Fruit fly (Drosophila melanogaster): Measurements from ENCODE around the gene Bin1.

The Bin1 gene

dm6 chr3R:16236713-16237641, 47.6 kb upstream of the Bin1 start (continued):
- no peak for TF ChIP-seq CG32767 (GFP tag; IDR thresholded peaks at IDR 0.05)
- TF ChIP-seq Sin3A (optimal IDR thresholded peaks at IDR 0.05) = no peak
- no peak for TF ChIP-seq ara (GFP tag; IDR thresholded peaks at IDR 0.05)
- TF ChIP-seq Abd-B (GFP tag; optimal IDR thresholded peaks at IDR 0.05) = peak; percentile 97
- TF ChIP-seq pfk (GFP tag; optimal IDR thresholded peaks at IDR 0.05) = peak; percentile 92
- TF ChIP-seq repo (GFP tag; optimal IDR thresholded peaks at IDR 0.05) = peak; percentile 64
- TF ChIP-seq CG15479 (GFP tag; optimal IDR thresholded peaks at IDR 0.05) = no peak
- no peak for TF ChIP-seq lmd (GFP tag; IDR thresholded peaks at IDR 0.05)
- TF ChIP-seq HHEX (GFP tag; optimal IDR thresholded peaks at IDR 0.05) = peak; percentile 97
- TF ChIP-seq CG34376 (GFP tag; optimal IDR thresholded peaks at IDR 0.05) = peak; percentile 92
- peak; percentile 97 for TF ChIP-seq bcd (GFP tag; optimal IDR thresholded peaks at IDR 0.05)
- TF ChIP-seq scrt (GFP tag; optimal IDR thresholded peaks at IDR 0.05) = peak; percentile 96
- no peak for TF ChIP-seq bbx (GFP tag; IDR thresholded peaks at IDR 0.05; ENCODE audit: partially characterized antibody)
- TF ChIP-seq CG31224 (GFP tag; IDR thresholded peaks at IDR 0.05) = no peak
- no peak for TF ChIP-seq br (optimal IDR thresholded peaks at IDR 0.05)
- peak; percentile 94 for TF ChIP-seq trh (GFP tag; optimal IDR thresholded peaks at IDR 0.05)
- peak; percentile 99 for TF ChIP-seq CG18262 (tag; optimal IDR thresholded peaks at IDR 0.05)
- peak; percentile 98 for TF ChIP-seq tin (GFP tag; optimal IDR thresholded peaks at IDR 0.05)
- TF ChIP-seq Bdp1 (GFP tag; optimal IDR thresholded peaks at IDR 0.05) = peak; percentile 70
- TF ChIP-seq Dll (GFP tag; IDR thresholded peaks at IDR 0.05; ENCODE audit: partially characterized antibody) = no peak
- TF ChIP-seq tap (tag; optimal IDR thresholded peaks at IDR 0.05) = peak; percentile 99
- TF ChIP-seq psq (GFP tag; optimal IDR thresholded peaks at IDR 0.05) = peak; percentile 94
- peak; percentile 80 for TF ChIP-seq CG3838 (GFP tag; optimal IDR thresholded peaks at IDR 0.05)
- peak; percentile 65 for TF ChIP-seq p53 (GFP tag; optimal IDR thresholded peaks at IDR 0.05)
- TF ChIP-seq BEAF-32 (GFP tag; optimal IDR thresholded peaks at IDR 0.05) = no peak
- peak; percentile 99 for TF ChIP-seq CG8924 (tag; optimal IDR thresholded peaks at IDR 0.05)
- peak; percentile 38 for TF ChIP-seq en (GFP tag; optimal IDR thresholded peaks at IDR 0.05)
- TF ChIP-seq CG9727 (GFP tag; optimal IDR thresholded peaks at IDR 0.05) = peak; percentile 97
- peak; percentile 85 for TF ChIP-seq CG18011 (GFP tag; optimal IDR thresholded peaks at IDR 0.05)
- no peak for TF ChIP-seq ranshi (GFP tag; IDR thresholded peaks at IDR 0.05)
- TF ChIP-seq Dref (GFP tag; IDR thresholded peaks at IDR 0.05) = no peak
- peak; percentile 97 for TF ChIP-seq Chrac-16 (GFP tag; optimal IDR thresholded peaks at IDR 0.05)
- TF ChIP-seq CG10431 (GFP tag; optimal IDR thresholded peaks at IDR 0.05) = peak; percentile 94
- TF ChIP-seq CG31365 (tag; optimal IDR thresholded peaks at IDR 0.05) = peak; percentile 75
- TF ChIP-seq emc (GFP tag; optimal IDR thresholded peaks at IDR 0.05) = peak; percentile 48
- no peak for TF ChIP-seq ro (GFP tag; IDR thresholded peaks at IDR 0.05)
- TF ChIP-seq Deaf1 (tag; optimal IDR thresholded peaks at IDR 0.05) = peak; percentile 95
- no peak for TF ChIP-seq CG6791 (GFP tag; IDR thresholded peaks at IDR 0.05; ENCODE audit: partially characterized antibody)
- TF ChIP-seq CG10654 (GFP tag; optimal IDR thresholded peaks at IDR 0.05) = peak; percentile 96
- no peak for TF ChIP-seq pita (GFP tag; optimal IDR thresholded peaks at IDR 0.05)
- TF ChIP-seq CG8290 (GFP tag; optimal IDR thresholded peaks at IDR 0.05) = peak; percentile 82
- TF ChIP-seq CG8290 (tag; optimal IDR thresholded peaks at IDR 0.05) = peak; percentile 40 to 91
- TF ChIP-seq crc (GFP tag; optimal IDR thresholded peaks at IDR 0.05) = peak; percentile 76
- TF ChIP-seq CG17385 (GFP tag; optimal IDR thresholded peaks at IDR 0.05) = peak; percentile 97
- TF ChIP-seq Camta (GFP tag; optimal IDR thresholded peaks at IDR 0.05) = peak; percentile 76
- peak; percentile 90 for TF ChIP-seq CG31388 (GFP tag; optimal IDR thresholded peaks at IDR 0.05)
- peak; percentile 94 for TF ChIP-seq exex (tag; optimal IDR thresholded peaks at IDR 0.05)
- TF ChIP-seq shn (GFP tag; optimal IDR thresholded peaks at IDR 0.05) = peak; percentile 71
- no peak for TF ChIP-seq CG17361 (GFP tag; IDR thresholded peaks at IDR 0.05)
- TF ChIP-seq CG7928 (GFP tag; optimal IDR thresholded peaks at IDR 0.05) = peak; percentile 73
